Worm (Caenorhabditis elegans): ENCODE results near the gene str-188.

The str-188 gene

DNA sequence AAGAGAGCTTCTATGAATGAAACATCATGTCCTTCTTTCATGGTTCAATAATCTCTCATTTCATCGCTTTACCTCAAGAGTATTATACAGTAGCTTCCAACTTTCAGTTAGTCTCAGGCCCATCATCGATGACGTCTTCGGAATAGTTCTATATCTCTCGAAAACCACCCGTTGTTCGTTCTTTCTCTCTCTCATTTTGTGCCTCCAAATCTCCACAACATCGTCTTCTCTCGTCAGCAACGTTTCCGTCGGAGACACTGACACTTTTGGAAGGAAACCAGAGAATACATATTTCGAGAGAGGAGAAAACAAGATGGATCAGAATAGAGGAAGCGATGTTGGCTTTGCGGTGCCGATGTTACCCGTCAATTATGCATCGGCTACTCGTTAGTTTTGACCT is 15.4 kb downstream of the str-188 start (continued):
- TF ChIP-seq snpc-4 (tag; optimal IDR thresholded peaks at IDR 0.05) (no peak), nhr-77 (tag; optimal IDR thresholded peaks at IDR 0.05) (no peak), lim-7 (GFP tag; IDR thresholded peaks at IDR 0.05) (0 out of 2 replicates have a peak, but pooled peaks have one; percentile 5), zip-11 (GFP tag; IDR thresholded peaks at IDR 0.05) (no peak), rbr-2 (tag; optimal IDR thresholded peaks at IDR 0.05) (no peak), unc-39 (tag; optimal IDR thresholded peaks at IDR 0.05) (no peak), tra-1 (GFP tag; IDR thresholded peaks at IDR 0.05) (no peak), egl-27 (tag; optimal IDR thresholded peaks at IDR 0.05) (no peak), sdz-12 (GFP tag; optimal IDR thresholded peaks at IDR 0.05) (no peak), gei-8 (GFP tag; optimal IDR thresholded peaks at IDR 0.05) (no peak), nhr-25 (tag; optimal IDR thresholded peaks at IDR 0.05; ENCODE audit: borderline replicate concordance, insufficient read depth) (no peak), nhr-10 (tag; optimal IDR thresholded peaks at IDR 0.05) (no peak), mdt-29 (GFP tag; IDR thresholded peaks at IDR 0.05) (peak; percentile 54), aha-1 (tag) (peak; percentile 80), ceh-82 (tag; optimal IDR thresholded peaks at IDR 0.05) (no peak), lin-15B (tag; optimal IDR thresholded peaks at IDR 0.05) (no peak), daf-8 (GFP tag; IDR thresholded peaks at IDR 0.05) (no peak), dmd-9 (GFP tag; IDR thresholded peaks at IDR 0.05) (no peak), lin-38 (GFP tag; IDR thresholded peaks at IDR 0.05) (no peak; the same call in 1 of the 2 replicates), egl-43 (GFP tag; IDR thresholded peaks at IDR 0.05) (peak; percentile 70), duxl-1 (tag; optimal IDR thresholded peaks at IDR 0.05; ENCODE audit: poor library complexity) (no peak), ceh-62 (tag; optimal IDR thresholded peaks at IDR 0.05) (no peak), jun-1 (tag; optimal IDR thresholded peaks at IDR 0.05) (no peak), ceh-32 (tag; optimal IDR thresholded peaks at IDR 0.05; ENCODE audit: poor library complexity) (no peak), spr-1 (tag; optimal IDR thresholded peaks at IDR 0.05) (no peak), mes-2 (tag; optimal IDR thresholded peaks at IDR 0.05; ENCODE audit: poor library complexity, severe bottlenecking) (peak; percentile 47), ces-1 (GFP tag; optimal IDR thresholded peaks at IDR 0.05) (no peak), dmd-8 (GFP tag; IDR thresholded peaks at IDR 0.05) (peak; percentile 49; the same call in 1 of the 2 replicates), lir-3 (tag; optimal IDR thresholded peaks at IDR 0.05) (no peak), zfp-2 (tag; optimal IDR thresholded peaks at IDR 0.05) (no peak)

DNA sequence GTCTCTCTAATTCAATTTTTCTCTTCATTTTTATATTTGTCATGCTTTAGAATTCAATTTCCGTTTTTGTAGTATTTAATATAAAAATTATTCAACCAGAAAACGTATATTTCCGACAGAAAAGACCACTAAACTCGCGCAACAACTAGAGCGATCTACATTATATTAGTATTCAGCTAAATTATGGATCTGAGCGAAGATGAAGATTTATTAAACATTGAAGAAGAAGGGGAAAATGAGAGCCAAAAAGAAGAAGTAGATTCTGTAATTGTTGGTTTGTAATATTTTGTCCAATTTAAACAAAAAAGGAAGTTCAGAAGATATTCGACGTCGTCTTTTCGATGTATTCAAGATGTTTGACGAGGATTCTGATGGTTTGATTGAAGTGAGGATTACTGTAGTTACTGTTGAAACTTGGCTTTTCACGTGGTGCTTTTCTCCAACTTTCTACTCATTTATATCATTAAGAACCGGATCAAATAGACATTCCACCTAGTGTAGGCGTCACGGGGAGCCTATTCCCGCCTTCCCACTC is 17.5 kb downstream of the str-188 start, which contains the start of gene cal-7:
Gene cal-7 (plus strand): TSS at position 184 of the 535 bp plus-strand sequence.
- TF ChIP-seq jun-1 (tag; optimal IDR thresholded peaks at IDR 0.05): no peak
- TF ChIP-seq daf-16 (GFP tag; optimal IDR thresholded peaks at IDR 0.05): no peak
- TF ChIP-seq daf-16 (tag; optimal IDR thresholded peaks at IDR 0.05): peak; percentile 2
- TF ChIP-seq fkh-10 (GFP tag; optimal IDR thresholded peaks at IDR 0.05): peak; percentile 67
- TF ChIP-seq lin-38 (GFP tag; IDR thresholded peaks at IDR 0.05): 0 out of 2 replicates have a peak, but pooled peaks have one; percentile 20
- TF ChIP-seq ztf-7 (tag; optimal IDR thresholded peaks at IDR 0.05): no peak
- peak; percentile 70 for TF ChIP-seq T26A8.4 (GFP tag; IDR thresholded peaks at IDR 0.05)
- no peak for TF ChIP-seq dpl-1 (GFP tag; optimal IDR thresholded peaks at IDR 0.05)
- no peak for TF ChIP-seq daf-8 (GFP tag; IDR thresholded peaks at IDR 0.05)
- TF ChIP-seq arid-1 (GFP tag; conservative IDR thresholded peaks at IDR 0.05): no peak
- no peak for TF ChIP-seq dmd-6 (GFP tag; IDR thresholded peaks at IDR 0.05)
- no peak for TF ChIP-seq nhr-76 (tag; optimal IDR thresholded peaks at IDR 0.05)
- TF ChIP-seq ZK546.5 (tag; optimal IDR thresholded peaks at IDR 0.05): no peak
- peak; percentile 17 for TF ChIP-seq nhr-111 (GFP tag; optimal IDR thresholded peaks at IDR 0.05)
- TF ChIP-seq F44E2.7 (GFP tag; IDR thresholded peaks at IDR 0.05): no peak
- no peak for TF ChIP-seq ceh-32 (tag; optimal IDR thresholded peaks at IDR 0.05; ENCODE audit: poor library complexity)
- TF ChIP-seq duxl-1 (tag; optimal IDR thresholded peaks at IDR 0.05; ENCODE audit: poor library complexity): no peak
- 0 out of 2 replicates have a peak, but pooled peaks have one; percentile 42 for TF ChIP-seq zfp-3 (GFP tag; conservative IDR thresholded peaks at IDR 0.05)
- TF ChIP-seq pha-4 (GFP tag; IDR thresholded peaks at IDR 0.05): no peak; the same call in 1 of the 2 replicates
- TF ChIP-seq pha-4 (tag; optimal IDR thresholded peaks at IDR 0.05): no peak
- TF ChIP-seq ceh-28 (tag; optimal IDR thresholded peaks at IDR 0.05): no peak
- TF ChIP-seq spr-1 (tag; optimal IDR thresholded peaks at IDR 0.05): no peak
- TF ChIP-seq nhr-42 (GFP tag; IDR thresholded peaks at IDR 0.05): peak; percentile 59; the same call in 1 of the 2 replicates
- no peak for TF ChIP-seq Y75B8A.6 (GFP tag; IDR thresholded peaks at IDR 0.05)
- TF ChIP-seq nhr-41 (GFP tag; IDR thresholded peaks at IDR 0.05): no peak
- no peak for TF ChIP-seq lsy-2 (tag; optimal IDR thresholded peaks at IDR 0.05)
- TF ChIP-seq F37D6.2 (tag; optimal IDR thresholded peaks at IDR 0.05): no peak

All from whole organism, L4 larva.